Worm (Caenorhabditis elegans) whole organism, L3 larva: ENCODE data around the gene pigt-1.

ENCODE experiments used
- R02D3.7 ChIP-seq: fragments of 150-350 bp; optimal IDR thresholded peaks from 2 replicates; lab custom pipeline; 2014; ENCODE audit warnings: missing biosample characterization, missing genetic modification characterization
- elt-3 ChIP-seq, 3 experiments: fragments of 150-350 bp in 1 of 3; sonication (generic microtip) in 2 of 3; optimal IDR thresholded peaks; 2 replicates in 2 of 3; 4 replicates in 1 of 3; lab custom pipeline; 2014 to 2017; ENCODE audit warnings: missing biosample characterization in 3 of 3, missing genetic modification characterization in 3 of 3
- fos-1 ChIP-seq: fragments of 150-350 bp; optimal IDR thresholded peaks from 2 replicates; lab custom pipeline; 2014; ENCODE audit warnings: missing biosample characterization, missing genetic modification characterization
- skn-1 ChIP-seq: fragments of 150-350 bp; optimal IDR thresholded peaks from 2 replicates; lab custom pipeline; 2014; ENCODE audit warnings: missing biosample characterization, missing genetic modification characterization
- unc-39 ChIP-seq: sonication (generic microtip); optimal IDR thresholded peaks from 4 replicates; lab custom pipeline; 2017; ENCODE audit warnings: missing biosample characterization, missing genetic modification characterization
- ztf-11 ChIP-seq: fragments of 150-350 bp; optimal IDR thresholded peaks from 2 replicates; lab custom pipeline; 2014; ENCODE audit warnings: missing biosample characterization, missing genetic modification characterization

ce11 chrV:10931189-10931588 is 27.4 kb downstream of the pigt-1 start, which contains the start of gene scvp-1:
- TF ChIP-seq elt-3 (tag; optimal IDR thresholded peaks at IDR 0.05; lab: Kevin White, UChicago) (no peak), ztf-11 (tag; lab: Kevin White, UChicago) (no peak), skn-1 (tag; lab: Kevin White, UChicago) (no peak), R02D3.7 (tag; lab: Kevin White, UChicago) (no peak), unc-39 (tag; lab: Kevin White, UChicago) (no peak), fos-1 (no peak)
